Fruit fly (Drosophila melanogaster) whole organism, embryonic: ENCODE data around the gene Usp1.
A peak's percentile ranks its signal among the peaks of the same experiment; 100 is the strongest.

Experiments
- Atf6 ChIP-seq: fragments of 200-800 bp; sonication (Bioruptor generic); IDR thresholded peaks from 2 replicates; pipeline ENCODE4 v1.3.6; 2022; ENCODE audit warnings: missing biosample characterization, missing genetic modification characterization
- BtbVII ChIP-seq: fragments of 200-800 bp; sonication (Bioruptor generic); optimal IDR thresholded peaks from 3 replicates; lab custom pipeline; 2017; ENCODE audit warnings: missing biosample characterization, mild to moderate bottlenecking, missing genetic modification characterization
- CG10209 ChIP-seq: fragments of 200-800 bp; sonication (Bioruptor generic); optimal IDR thresholded peaks from 3 replicates; lab custom pipeline; 2017; ENCODE audit warnings: missing biosample characterization, mild to moderate bottlenecking, missing genetic modification characterization, missing genetic modification reagents
- CG10431 ChIP-seq: fragments of 200-800 bp; sonication (Bioruptor generic); optimal IDR thresholded peaks from 3 replicates; lab custom pipeline; 2018; ENCODE audit warnings: missing biosample characterization, mild to moderate bottlenecking, missing genetic modification characterization
- CG12071 ChIP-seq: fragments of 200-800 bp; sonication (Bioruptor generic); optimal IDR thresholded peaks from 3 replicates; lab custom pipeline; 2018; ENCODE audit warnings: missing biosample characterization, mild to moderate bottlenecking, missing genetic modification characterization
- CG12104 ChIP-seq: fragments of 200-800 bp; sonication (Bioruptor generic); optimal IDR thresholded peaks from 3 replicates; lab custom pipeline; 2016; ENCODE audit warnings: missing biosample characterization, missing genetic modification characterization
- CG1233 ChIP-seq: fragments of 200-800 bp; sonication (Bioruptor generic); optimal IDR thresholded peaks from 4 replicates; lab custom pipeline; 2018; ENCODE audit warnings: missing biosample characterization, mild to moderate bottlenecking, missing genetic modification characterization
- CG12744 ChIP-seq: fragments of 200-800 bp; sonication (Bioruptor generic); optimal IDR thresholded peaks from 2 replicates; lab custom pipeline; 2016; ENCODE audit warnings: missing biosample characterization, missing genetic modification characterization
- CG12769 ChIP-seq: fragments of 200-800 bp; sonication (Bioruptor generic); optimal IDR thresholded peaks from 2 replicates; lab custom pipeline; 2019; ENCODE audit warnings: missing biosample characterization, mild to moderate bottlenecking, missing genetic modification characterization, moderate library complexity
- CG15073 ChIP-seq: fragments of 200-800 bp; sonication (Bioruptor generic); optimal IDR thresholded peaks from 2 replicates; lab custom pipeline; 2016; ENCODE audit warnings: missing biosample characterization, missing genetic modification characterization
- CG15696 ChIP-seq: fragments of 200-800 bp; sonication (Bioruptor generic); optimal IDR thresholded peaks from 2 replicates; lab custom pipeline; 2019; ENCODE audit warnings: missing biosample characterization, mild to moderate bottlenecking, missing genetic modification characterization, moderate library complexity
- CG17829 ChIP-seq: fragments of 200-800 bp; optimal IDR thresholded peaks from 2 replicates; lab custom pipeline; 2019; ENCODE audit warnings: missing biosample characterization, mild to moderate bottlenecking, missing genetic modification characterization, moderate library complexity
- CG2202 ChIP-seq: fragments of 200-800 bp; sonication (Bioruptor generic); optimal IDR thresholded peaks from 2 replicates; lab custom pipeline; 2018; ENCODE audit warnings: missing biosample characterization, mild to moderate bottlenecking, missing genetic modification characterization
- CG2889 ChIP-seq: fragments of 200-800 bp; sonication (Bioruptor generic); IDR thresholded peaks from 3 replicates; pipeline ENCODE4 v1.3.6; 2022; ENCODE audit warnings: missing biosample characterization, missing genetic modification characterization
- CG4854 ChIP-seq: fragments of 200-800 bp; sonication (Bioruptor generic); optimal IDR thresholded peaks from 2 replicates; lab custom pipeline; 2016; ENCODE audit warnings: missing biosample characterization, missing genetic modification characterization, inconsistent platforms
- CG6654 ChIP-seq: fragments of 200-800 bp; sonication (Bioruptor generic); optimal IDR thresholded peaks from 2 replicates; lab custom pipeline; 2017; ENCODE audit warnings: missing biosample characterization, mild to moderate bottlenecking, missing genetic modification characterization
- CG7745 ChIP-seq: fragments of 200-800 bp; sonication (Bioruptor generic); optimal IDR thresholded peaks from 2 replicates; lab custom pipeline; 2018; ENCODE audit warnings: missing biosample characterization, mild to moderate bottlenecking, missing genetic modification characterization, moderate library complexity
- CG7928 ChIP-seq: fragments of 200-800 bp; sonication (Bioruptor generic); optimal IDR thresholded peaks from 2 replicates; lab custom pipeline; 2017; ENCODE audit warnings: missing biosample characterization, mild to moderate bottlenecking, missing genetic modification characterization
- CG8281 ChIP-seq: fragments of 200-800 bp; sonication (Bioruptor generic); optimal IDR thresholded peaks from 2 replicates; lab custom pipeline; 2018; ENCODE audit warnings: missing biosample characterization, mild to moderate bottlenecking, missing genetic modification characterization, moderate library complexity
- CG8359 ChIP-seq: fragments of 200-800 bp; sonication (Bioruptor generic); optimal IDR thresholded peaks from 2 replicates; lab custom pipeline; 2017; ENCODE audit warnings: missing biosample characterization, mild to moderate bottlenecking, missing genetic modification characterization, borderline replicate concordance
- D ChIP-seq, 2 experiments: fragments of 200-800 bp in 1 of 2; fragments of >200 bp in 1 of 2; sonication (Bioruptor generic) in 1 of 2; optimal IDR thresholded peaks; 2 replicates in 1 of 2; 3 replicates in 1 of 2; lab custom pipeline; 2017; ENCODE audit warnings: mild to moderate bottlenecking in 1 of 2, missing biosample characterization in 1 of 2, missing genetic modification characterization in 1 of 2, missing genetic modification reagents in 1 of 2
- D19B ChIP-seq: fragments of 200-800 bp; sonication (Bioruptor generic); optimal IDR thresholded peaks from 2 replicates; lab custom pipeline; 2017; ENCODE audit warnings: missing biosample characterization, mild to moderate bottlenecking, missing genetic modification characterization
- Fer1 ChIP-seq: fragments of 200-800 bp; sonication (Bioruptor generic); optimal IDR thresholded peaks from 2 replicates; lab custom pipeline; 2017; ENCODE audit warnings: missing biosample characterization, mild to moderate bottlenecking, missing genetic modification characterization
- GATAe ChIP-seq: fragments of 200-800 bp; sonication (Bioruptor generic); conservative IDR thresholded peaks from 2 replicates; pipeline ENCODE4 v1.3.6; 2022; ENCODE audit warnings: missing biosample characterization, missing genetic modification characterization
- HLH3B ChIP-seq: fragments of 200-800 bp; sonication (Bioruptor generic); IDR thresholded peaks from 2 replicates; pipeline ENCODE4 v1.3.6; 2022; ENCODE audit warnings: missing biosample characterization, missing genetic modification characterization
- Lpt ChIP-seq: fragments of >200 bp; optimal IDR thresholded peaks from 2 replicates; lab custom pipeline; 2018; ENCODE audit warnings: missing biosample characterization, missing genetic modification characterization
- Oli ChIP-seq: fragments of 200-800 bp; sonication (Bioruptor generic); optimal IDR thresholded peaks from 2 replicates; lab custom pipeline; 2018; ENCODE audit warnings: missing biosample characterization, mild to moderate bottlenecking, missing genetic modification characterization, moderate library complexity
- Pdp1 ChIP-seq, 2 experiments: fragments of 200-800 bp; sonication (Bioruptor generic); optimal IDR thresholded peaks; 3 replicates each; lab custom pipeline; 2016; ENCODE audit warnings: missing biosample characterization in 2 of 2, missing genetic modification characterization in 2 of 2, mild to moderate bottlenecking in 1 of 2, moderate library complexity in 1 of 2
- ab ChIP-seq: fragments of 200-800 bp; sonication (Bioruptor generic); optimal IDR thresholded peaks from 2 replicates; lab custom pipeline; 2016; ENCODE audit warnings: missing biosample characterization, missing genetic modification characterization
- aop ChIP-seq: fragments of 200-800 bp; sonication (Bioruptor generic); IDR thresholded peaks from 2 replicates; pipeline ENCODE4 v1.3.6; 2022; ENCODE audit warnings: missing biosample characterization, missing genetic modification characterization
- cg ChIP-seq: fragments of 200-800 bp; sonication (Bioruptor generic); optimal IDR thresholded peaks from 3 replicates; lab custom pipeline; 2019; ENCODE audit warnings: missing biosample characterization, mild to moderate bottlenecking, missing genetic modification characterization, moderate library complexity
- dati ChIP-seq: fragments of 200-800 bp; sonication (Bioruptor generic); IDR thresholded peaks from 2 replicates; pipeline ENCODE4 v1.3.6; 2022; ENCODE audit warnings: missing biosample characterization, missing genetic modification characterization
- dpn ChIP-seq, 2 experiments: fragments of 200-800 bp; sonication (Bioruptor generic); optimal IDR thresholded peaks; 3 replicates each; lab custom pipeline; 2016; ENCODE audit warnings: missing biosample characterization in 2 of 2, missing genetic modification characterization in 2 of 2
- fd96Cb ChIP-seq: fragments of 200-800 bp; sonication (Bioruptor generic); optimal IDR thresholded peaks from 2 replicates; lab custom pipeline; 2018; ENCODE audit warnings: missing biosample characterization, mild to moderate bottlenecking, missing genetic modification characterization, moderate library complexity
- grn ChIP-seq: fragments of 200-800 bp; sonication (Bioruptor generic); optimal IDR thresholded peaks from 3 replicates; lab custom pipeline; 2017; ENCODE audit warnings: missing biosample characterization, missing genetic modification characterization
- ham ChIP-seq: fragments of 200-800 bp; sonication (Bioruptor generic); IDR thresholded peaks from 2 replicates; pipeline ENCODE4 v1.3.6; 2022; ENCODE audit warnings: missing biosample characterization, missing genetic modification characterization
- klu ChIP-seq: fragments of 200-800 bp; sonication (Bioruptor generic); IDR thresholded peaks from 2 replicates; pipeline ENCODE4 v1.3.6; 2022; ENCODE audit warnings: missing biosample characterization, missing genetic modification characterization
- kni ChIP-seq: fragments of 200-800 bp; sonication (Bioruptor generic); optimal IDR thresholded peaks from 3 replicates; lab custom pipeline; 2017; ENCODE audit warnings: mild to moderate bottlenecking, missing biosample characterization, missing genetic modification reagents, missing genetic modification characterization
- lab ChIP-seq: fragments of 200-800 bp; sonication (Bioruptor generic); optimal IDR thresholded peaks from 3 replicates; lab custom pipeline; 2017; ENCODE audit warnings: missing biosample characterization, missing genetic modification characterization, mild to moderate bottlenecking, moderate library complexity, missing genetic modification reagents
- lbe ChIP-seq: fragments of 200-800 bp; sonication (Bioruptor generic); optimal IDR thresholded peaks from 2 replicates; lab custom pipeline; 2016; ENCODE audit warnings: missing biosample characterization, mild to moderate bottlenecking, missing genetic modification characterization
- lola ChIP-seq, 3 experiments: fragments of >200 bp in 2 of 3; fragments of 200-800 bp in 1 of 3; sonication (Bioruptor generic) in 1 of 3; optimal IDR thresholded peaks; 2 replicates each; lab custom pipeline; 2017 to 2019; ENCODE audit warnings: missing biosample characterization in 3 of 3, missing genetic modification characterization in 3 of 3, mild to moderate bottlenecking in 1 of 3, moderate library complexity in 1 of 3
- maf-S ChIP-seq: fragments of 200-800 bp; sonication (Bioruptor generic); optimal IDR thresholded peaks from 2 replicates; lab custom pipeline; 2016; ENCODE audit warnings: missing biosample characterization, missing genetic modification characterization
- nmo ChIP-seq: fragments of 200-800 bp; sonication (Bioruptor generic); optimal IDR thresholded peaks from 2 replicates; lab custom pipeline; 2018; ENCODE audit warnings: missing biosample characterization, mild to moderate bottlenecking, missing genetic modification characterization, moderate library complexity
- p53 ChIP-seq: fragments of 200-800 bp; sonication (Bioruptor generic); optimal IDR thresholded peaks from 2 replicates; lab custom pipeline; 2016; ENCODE audit warnings: missing biosample characterization, missing genetic modification characterization
- pfk ChIP-seq: fragments of 200-800 bp; sonication (Bioruptor generic); optimal IDR thresholded peaks from 2 replicates; lab custom pipeline; 2018; ENCODE audit warnings: missing biosample characterization, mild to moderate bottlenecking, missing genetic modification characterization, moderate library complexity
- phol ChIP-seq: fragments of 200-800 bp; sonication (Bioruptor generic); optimal IDR thresholded peaks from 3 replicates; lab custom pipeline; 2018; ENCODE audit warnings: missing biosample characterization, mild to moderate bottlenecking, missing genetic modification characterization, moderate library complexity
- prd ChIP-seq, 3 experiments: fragments of >200 bp in 2 of 3; fragments of 200-800 bp in 1 of 3; sonication (Bioruptor generic) in 1 of 3; optimal IDR thresholded peaks in 2 of 3; IDR thresholded peaks in 1 of 3; 2 replicates in 2 of 3; 3 replicates in 1 of 3; pipeline versions ENCODE4 v1.3.6 to Lab custom; 2017 to 2022; ENCODE audit warnings: missing biosample characterization in 1 of 3, missing genetic modification characterization in 1 of 3
- vfl ChIP-seq: fragments of 200-800 bp; sonication (Bioruptor generic); optimal IDR thresholded peaks from 2 replicates; lab custom pipeline; 2016; ENCODE audit warnings: missing biosample characterization, missing genetic modification characterization
- vvl ChIP-seq: fragments of 200-800 bp; sonication (Bioruptor generic); IDR thresholded peaks from 2 replicates; pipeline ENCODE4 v1.3.6; 2022; ENCODE audit warnings: missing biosample characterization, missing genetic modification characterization

The Usp1 gene

DNA sequence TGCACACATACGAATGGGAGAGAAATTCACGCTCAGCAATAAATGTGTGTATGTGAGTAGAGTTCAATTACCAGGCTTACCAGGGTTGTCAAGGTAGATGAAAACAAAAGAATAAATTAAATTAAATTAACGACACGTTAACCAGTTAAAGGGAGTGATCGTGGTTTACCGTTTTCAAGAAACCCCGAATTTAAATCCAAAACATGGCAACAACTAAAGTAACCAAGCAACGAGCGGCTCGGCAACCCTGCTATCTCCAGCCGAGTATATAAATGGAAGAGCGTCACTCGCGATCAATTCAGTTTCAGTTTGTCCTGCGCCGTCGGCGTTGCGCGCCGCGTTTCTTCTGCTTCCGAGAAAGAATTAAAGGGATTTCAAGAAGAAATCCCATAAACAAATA, 14.7 kb upstream of the Usp1 start (continued):
- TF ChIP-seq vfl (GFP tag; lab: Kevin White, UChicago), result peak; percentile 99
- TF ChIP-seq dati (GFP tag; lab: Robert Waterston, UW), result peak; percentile 98
- TF ChIP-seq ham (GFP tag; lab: Robert Waterston, UW), result peak; percentile 95
- TF ChIP-seq CG8281 (tag; lab: Kevin White, UChicago), result peak; percentile 94
- peak; percentile 97 for TF ChIP-seq GATAe (GFP tag; lab: Robert Waterston, UW)
- TF ChIP-seq CG2202, result peak; percentile 99
- peak; percentile 96 for TF ChIP-seq CG8359
- TF ChIP-seq grn, result peak; percentile 94
- TF ChIP-seq CG7745 (tag; lab: Kevin White, UChicago), result peak; percentile 98
- TF ChIP-seq p53 (GFP tag; lab: Kevin White, UChicago), result peak; percentile 97
- peak; percentile 95 for TF ChIP-seq klu (GFP tag; lab: Robert Waterston, UW)
- peak; percentile 92 for TF ChIP-seq CG15073 (GFP tag; lab: Kevin White, UChicago)
- peak; percentile 79 for TF ChIP-seq pfk
- TF ChIP-seq CG1233 (GFP tag; lab: Kevin White, UChicago), result peak; percentile 99
- TF ChIP-seq fd96Cb (tag; lab: Kevin White, UChicago), result peak; percentile 99
- TF ChIP-seq CG10431, result peak; percentile 98
- peak; percentile 99 for TF ChIP-seq dpn (GFP tag; optimal IDR thresholded peaks at IDR 0.05; lab: Kevin White, UChicago)
- TF ChIP-seq CG7928 (GFP tag; lab: Kevin White, UChicago), result peak; percentile 86
- TF ChIP-seq nmo, result peak; percentile 99
- peak; percentile 99 for TF ChIP-seq CG2889 (GFP tag; lab: Robert Waterston, UW)
- peak; percentile 98 for TF ChIP-seq ab
- TF ChIP-seq D19B (GFP tag; lab: Kevin White, UChicago), result peak; percentile 96
- TF ChIP-seq D (optimal IDR thresholded peaks at IDR 0.05; lab: Kevin White, UChicago), result no peak
- TF ChIP-seq D (GFP tag; optimal IDR thresholded peaks at IDR 0.05; lab: Kevin White, UChicago), result peak; percentile 99
- TF ChIP-seq CG17829 (tag; lab: Kevin White, UChicago), result peak; percentile 100
- TF ChIP-seq lbe, result peak; percentile 99
- peak; percentile 98 for TF ChIP-seq aop (GFP tag; lab: Robert Waterston, UW)
- peak; percentile 99 for TF ChIP-seq CG12071 (GFP tag; lab: Kevin White, UChicago)
- no peak for TF ChIP-seq Lpt

DNA sequence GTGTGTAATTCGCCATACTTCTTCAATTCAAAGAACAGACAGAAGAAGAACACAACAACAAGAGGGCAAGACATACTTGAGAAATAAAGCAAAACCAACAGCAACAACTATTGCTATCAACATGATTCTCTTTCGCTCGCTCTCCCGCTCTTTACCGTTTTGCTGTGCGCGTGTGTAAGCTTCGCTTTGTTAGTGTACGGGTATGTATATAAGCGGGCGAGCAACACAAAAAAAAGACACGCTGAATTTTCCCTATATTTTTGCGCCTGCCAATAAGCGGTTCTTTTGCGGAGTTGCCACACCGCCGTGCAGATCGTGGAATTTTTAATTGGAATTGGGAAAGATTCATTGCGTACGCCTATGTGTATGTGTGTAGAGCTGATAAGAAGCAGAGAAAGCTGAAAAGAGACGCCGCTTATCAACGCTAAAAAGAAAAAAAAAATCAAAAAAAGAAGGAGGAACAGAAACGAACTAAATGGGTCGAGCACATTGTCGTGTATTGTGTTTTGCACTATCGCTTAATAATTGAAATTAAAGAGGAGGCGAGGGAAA, 13.9 kb upstream of the Usp1 start:
- TF ChIP-seq vvl (GFP tag; lab: Robert Waterston, UW) (0 out of 2 replicates have a peak, but pooled peaks have one; percentile 7), prd (optimal IDR thresholded peaks at IDR 0.05; lab: Kevin White, UChicago) (no peak), prd (GFP tag; IDR thresholded peaks at IDR 0.05; lab: Robert Waterston, UW) (no peak), CG12104 (GFP tag; lab: Kevin White, UChicago) (no peak), Atf6 (no peak), CG12769 (tag; lab: Kevin White, UChicago) (peak; percentile 58), maf-S (GFP tag; lab: Kevin White, UChicago) (no peak), CG12744 (GFP tag; lab: Kevin White, UChicago) (no peak), phol (tag; lab: Kevin White, UChicago) (no peak), kni (no peak), BtbVII (GFP tag; lab: Kevin White, UChicago) (peak; percentile 24), lola (GFP tag; optimal IDR thresholded peaks at IDR 0.05; lab: Kevin White, UChicago) (no peak), HLH3B (no peak), CG10209 (GFP tag; lab: Kevin White, UChicago) (no peak), CG4854 (no peak), CG15696 (no peak), lab (peak; percentile 29), Fer1 (GFP tag; lab: Kevin White, UChicago) (no peak), D19B (GFP tag; lab: Kevin White, UChicago) (no peak), cg (peak; percentile 62), Oli (tag; lab: Kevin White, UChicago) (no peak), CG6654 (GFP tag; lab: Kevin White, UChicago) (no peak), Pdp1 (GFP tag; optimal IDR thresholded peaks at IDR 0.05; lab: Kevin White, UChicago) (peak in 1 of 2 experiments; percentile 46), vfl (GFP tag; lab: Kevin White, UChicago) (no peak)
